Fruit fly (Drosophila melanogaster): Measurements from ENCODE around the gene Oatp26F.

Oatp26F gene

DNA sequence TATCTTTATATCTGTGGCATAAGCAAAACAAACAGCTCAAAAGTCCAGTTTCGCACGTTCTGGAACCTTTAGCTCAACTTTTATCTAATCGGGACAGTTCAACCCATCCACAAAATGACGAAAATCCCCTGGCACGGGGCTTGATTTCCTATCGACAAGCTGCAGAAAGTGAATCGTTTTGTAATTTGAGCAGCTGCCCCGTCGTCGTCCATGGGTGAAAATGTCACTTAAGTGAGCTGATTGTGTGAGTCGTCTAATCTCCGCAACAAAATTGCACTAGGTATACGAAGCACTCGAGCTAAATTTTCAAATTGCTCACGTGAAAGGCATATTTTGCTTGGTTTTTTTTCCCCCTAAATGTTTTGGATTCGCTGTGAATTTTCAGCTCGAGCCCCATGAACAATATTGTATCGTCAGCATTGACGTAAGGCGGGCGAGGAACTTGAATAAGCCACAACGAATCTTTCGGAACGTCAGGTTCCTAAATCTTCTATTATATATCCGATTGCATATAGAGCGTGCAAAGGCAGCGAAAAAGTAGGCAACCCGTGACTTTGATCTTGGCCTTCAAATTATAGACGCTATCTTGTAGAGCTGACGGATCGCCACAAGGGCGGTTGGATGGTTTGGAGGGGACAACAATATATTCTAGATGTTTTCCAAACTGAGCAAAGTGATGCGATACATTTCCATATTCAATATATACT, 17.8 kb downstream of the Oatp26F start:
- peak; percentile 81 for TF ChIP-seq kay (GFP tag; ENCODE audit: borderline replicate concordance)
- TF ChIP-seq Mnt (GFP tag; optimal IDR thresholded peaks at IDR 0.05): peak; percentile 71
- TF ChIP-seq Crg-1 (GFP tag; optimal IDR thresholded peaks at IDR 0.05): no peak
- TF ChIP-seq ovo (GFP tag; optimal IDR thresholded peaks at IDR 0.05): no peak
- peak; percentile 32 for TF ChIP-seq CG12768 (GFP tag; optimal IDR thresholded peaks at IDR 0.05)
- no peak for TF ChIP-seq cnc (optimal IDR thresholded peaks at IDR 0.05)
- TF ChIP-seq tj (GFP tag; optimal IDR thresholded peaks at IDR 0.05): peak; percentile 89
- peak; percentile 55 for TF ChIP-seq cic (GFP tag; optimal IDR thresholded peaks at IDR 0.05)

DNA sequence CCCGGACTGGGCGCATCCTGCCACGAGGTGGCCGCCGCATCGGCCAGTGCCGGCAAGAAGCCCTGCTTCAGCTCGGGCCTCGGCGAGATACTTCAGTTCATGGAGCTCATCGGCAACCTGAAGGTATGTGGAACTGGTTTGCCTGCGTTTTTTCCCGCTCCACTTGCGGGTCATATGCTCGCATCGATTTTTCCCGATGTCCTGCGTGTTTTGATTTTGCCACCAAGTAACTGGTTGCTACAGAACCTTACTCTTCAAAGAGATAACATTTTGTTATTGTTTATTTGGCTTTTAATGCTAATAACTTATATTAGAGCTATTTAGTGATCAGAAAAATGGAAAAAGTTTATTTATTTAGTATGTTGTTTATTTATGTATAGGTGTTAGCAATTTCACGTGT, 19.1 kb downstream of the Oatp26F start:
- no peak for TF ChIP-seq Crg-1 (GFP tag; optimal IDR thresholded peaks at IDR 0.05)
- TF ChIP-seq CG33017 (tag; optimal IDR thresholded peaks at IDR 0.05): no peak
- no peak for TF ChIP-seq kay (GFP tag; ENCODE audit: borderline replicate concordance)
- no peak for TF ChIP-seq Mnt (GFP tag; optimal IDR thresholded peaks at IDR 0.05)
- TF ChIP-seq bab1 (GFP tag; optimal IDR thresholded peaks at IDR 0.05): no peak
- TF ChIP-seq CG12768 (GFP tag; optimal IDR thresholded peaks at IDR 0.05): no peak
- TF ChIP-seq CG11617 (GFP tag; optimal IDR thresholded peaks at IDR 0.05): no peak
- no peak for TF ChIP-seq CG1620 (GFP tag; optimal IDR thresholded peaks at IDR 0.05)
- no peak for TF ChIP-seq Hr96 (GFP tag; optimal IDR thresholded peaks at IDR 0.05)
- TF ChIP-seq CG5204 (GFP tag; optimal IDR thresholded peaks at IDR 0.05): no peak
- TF ChIP-seq cic (GFP tag; optimal IDR thresholded peaks at IDR 0.05): no peak
- TF ChIP-seq pad (GFP tag; optimal IDR thresholded peaks at IDR 0.05): no peak
- no peak for TF ChIP-seq ovo (GFP tag; optimal IDR thresholded peaks at IDR 0.05)
- no peak for TF ChIP-seq toe (GFP tag; optimal IDR thresholded peaks at IDR 0.05)
- TF ChIP-seq tj (GFP tag; optimal IDR thresholded peaks at IDR 0.05): no peak
- TF ChIP-seq cnc (optimal IDR thresholded peaks at IDR 0.05): no peak
- TF ChIP-seq CG14711 (tag; optimal IDR thresholded peaks at IDR 0.05): no peak
- TF ChIP-seq Clk (GFP tag; optimal IDR thresholded peaks at IDR 0.05): no peak
- no peak for TF ChIP-seq CG7045 (GFP tag; optimal IDR thresholded peaks at IDR 0.05)

DNA sequence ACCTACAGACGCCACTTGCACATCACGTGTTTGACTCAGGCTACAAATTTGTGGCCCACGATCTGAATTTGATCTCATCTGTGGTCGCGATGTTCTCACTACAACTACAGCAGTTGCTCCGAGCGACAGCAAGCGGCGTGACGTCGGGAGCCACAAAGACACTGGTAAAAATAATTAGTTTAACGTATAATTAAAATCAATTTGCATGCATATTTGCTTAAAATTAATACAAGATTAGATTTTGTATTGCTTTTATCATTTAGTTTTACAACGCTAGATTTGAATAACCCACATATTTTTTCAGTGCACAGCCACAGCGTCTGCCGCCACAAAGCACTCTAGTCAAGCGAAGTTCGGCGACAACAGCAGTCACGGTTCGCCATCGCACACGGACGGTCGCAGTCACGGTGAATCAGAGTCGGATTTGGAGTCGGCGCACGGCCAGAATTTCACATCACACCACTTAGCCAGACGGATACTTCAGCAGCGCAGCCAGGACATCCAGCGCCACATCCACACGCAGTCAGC, 19.7 kb downstream of the Oatp26F start:
- TF ChIP-seq CG7045 (GFP tag; optimal IDR thresholded peaks at IDR 0.05): peak; percentile 100
- TF ChIP-seq CG14711 (tag; optimal IDR thresholded peaks at IDR 0.05): peak; percentile 100
- peak; percentile 100 for TF ChIP-seq kay (GFP tag; ENCODE audit: borderline replicate concordance)
- peak; percentile 100 for TF ChIP-seq CG5204 (GFP tag; optimal IDR thresholded peaks at IDR 0.05)
- TF ChIP-seq Crg-1 (GFP tag; optimal IDR thresholded peaks at IDR 0.05): peak; percentile 100
- TF ChIP-seq CG12768 (GFP tag; optimal IDR thresholded peaks at IDR 0.05): peak; percentile 100
- TF ChIP-seq tj (GFP tag; optimal IDR thresholded peaks at IDR 0.05): peak; percentile 100
- peak; percentile 98 for TF ChIP-seq pad (GFP tag; optimal IDR thresholded peaks at IDR 0.05)
- TF ChIP-seq CG33017 (tag; optimal IDR thresholded peaks at IDR 0.05): peak; percentile 100
- peak; percentile 100 for TF ChIP-seq CG7101 (tag; optimal IDR thresholded peaks at IDR 0.05)
- TF ChIP-seq cic (GFP tag; optimal IDR thresholded peaks at IDR 0.05): peak; percentile 100
- peak; percentile 100 for TF ChIP-seq Hr96 (GFP tag; optimal IDR thresholded peaks at IDR 0.05)
- peak in 1 of 2 experiments; percentile 42 for TF ChIP-seq cnc (optimal IDR thresholded peaks at IDR 0.05)
- TF ChIP-seq toe (GFP tag; optimal IDR thresholded peaks at IDR 0.05): peak; percentile 100
- TF ChIP-seq Mnt (GFP tag; optimal IDR thresholded peaks at IDR 0.05): peak; percentile 100
- peak; percentile 100 for TF ChIP-seq Clk (GFP tag; optimal IDR thresholded peaks at IDR 0.05)
- TF ChIP-seq ovo (GFP tag; optimal IDR thresholded peaks at IDR 0.05): peak; percentile 100
- TF ChIP-seq bab1 (GFP tag; optimal IDR thresholded peaks at IDR 0.05): peak; percentile 100
- peak; percentile 100 for TF ChIP-seq CG11617 (GFP tag; optimal IDR thresholded peaks at IDR 0.05)
- TF ChIP-seq CG1620 (GFP tag; optimal IDR thresholded peaks at IDR 0.05): peak; percentile 100

DNA sequence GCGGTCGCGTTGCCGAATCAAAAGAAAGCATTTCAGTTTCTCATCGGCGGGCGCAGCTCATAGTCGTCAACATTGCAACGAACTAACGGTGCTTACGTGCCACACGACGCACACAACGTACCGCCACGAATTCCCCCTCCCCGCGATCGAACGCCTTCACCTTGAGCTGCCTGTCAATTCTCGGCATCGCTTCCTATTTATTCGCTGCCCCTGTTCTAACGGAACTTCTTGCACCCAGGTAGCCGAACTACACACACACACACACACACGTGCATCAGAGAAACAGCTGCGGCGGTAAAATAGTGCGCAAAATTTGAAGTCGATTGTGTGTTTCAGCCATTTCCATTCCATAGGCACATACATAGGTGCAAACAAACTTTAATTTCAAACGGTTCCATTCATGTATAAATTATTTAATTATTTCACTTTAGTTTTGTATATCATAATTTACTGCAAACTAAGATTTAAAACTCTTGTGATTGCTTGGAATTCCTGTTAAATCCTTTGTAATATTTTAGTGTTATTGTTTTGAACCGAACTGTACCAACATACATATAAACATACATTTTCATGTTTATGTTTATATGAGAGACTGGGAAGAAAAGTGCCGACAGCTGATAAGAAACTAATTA, 20.7 kb downstream of the Oatp26F start:
- no peak for TF ChIP-seq CG11617 (GFP tag; optimal IDR thresholded peaks at IDR 0.05)
- no peak for TF ChIP-seq CG33017 (tag; optimal IDR thresholded peaks at IDR 0.05)
- TF ChIP-seq ovo (GFP tag; optimal IDR thresholded peaks at IDR 0.05): peak; percentile 80

DNA sequence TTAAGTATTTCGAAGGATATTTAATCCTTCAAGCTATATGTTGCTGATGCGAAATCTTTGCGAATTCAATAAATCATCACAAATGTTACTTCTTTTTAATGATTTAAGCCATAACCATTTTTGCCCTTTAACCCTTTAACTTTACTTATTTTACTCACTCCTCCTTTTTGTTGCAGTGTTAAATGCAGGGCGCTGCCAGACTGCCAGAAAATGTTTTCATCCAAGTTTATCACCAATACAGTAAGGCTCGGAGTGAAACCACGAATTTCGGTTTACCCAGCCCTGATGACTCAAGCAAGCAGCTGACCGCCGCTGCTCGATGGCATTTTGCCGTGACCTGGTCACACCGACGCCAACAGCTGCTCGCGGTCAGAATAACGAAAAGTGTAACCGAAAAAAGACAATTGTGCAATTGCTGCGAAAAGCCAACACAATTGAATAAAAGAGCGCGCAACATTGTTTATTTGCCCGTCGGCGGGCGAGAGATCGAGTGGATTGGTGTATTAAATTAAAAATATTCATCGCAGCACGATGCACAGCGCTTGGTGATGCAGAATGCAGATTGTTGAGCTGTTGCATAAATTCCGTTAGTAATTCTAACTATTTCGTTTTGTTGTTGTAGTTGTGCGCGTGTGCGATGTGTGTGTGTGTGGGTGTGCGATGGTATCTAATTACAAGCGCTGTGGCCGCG, 21.4 kb downstream of the Oatp26F start, which contains the start of gene CG11050:
TSS of gene CG11050 (plus strand) at position 329 of the 691 bp plus-strand sequence.
- TF ChIP-seq ovo (GFP tag; optimal IDR thresholded peaks at IDR 0.05) (peak; percentile 63), Crg-1 (GFP tag; optimal IDR thresholded peaks at IDR 0.05) (peak; percentile 60), Hr96 (GFP tag; optimal IDR thresholded peaks at IDR 0.05) (peak; percentile 33), CG11617 (GFP tag; optimal IDR thresholded peaks at IDR 0.05) (peak; percentile 19), CG7101 (tag; optimal IDR thresholded peaks at IDR 0.05) (peak; percentile 50), kay (GFP tag; ENCODE audit: borderline replicate concordance) (peak; percentile 100), CG12768 (GFP tag; optimal IDR thresholded peaks at IDR 0.05) (no peak), CG33017 (tag; optimal IDR thresholded peaks at IDR 0.05) (peak; percentile 6), Mnt (GFP tag; optimal IDR thresholded peaks at IDR 0.05) (peak; percentile 77), tj (GFP tag; optimal IDR thresholded peaks at IDR 0.05) (peak; percentile 67), CG5204 (GFP tag; optimal IDR thresholded peaks at IDR 0.05) (peak; percentile 13), CG7045 (GFP tag; optimal IDR thresholded peaks at IDR 0.05) (peak; percentile 65), cnc (optimal IDR thresholded peaks at IDR 0.05) (no peak), cic (GFP tag; optimal IDR thresholded peaks at IDR 0.05) (peak; percentile 66), CG14711 (tag; optimal IDR thresholded peaks at IDR 0.05) (peak; percentile 28), pad (GFP tag; optimal IDR thresholded peaks at IDR 0.05) (peak; percentile 3), toe (GFP tag; optimal IDR thresholded peaks at IDR 0.05) (peak; percentile 10), CG1620 (GFP tag; optimal IDR thresholded peaks at IDR 0.05) (peak; percentile 68), Clk (GFP tag; optimal IDR thresholded peaks at IDR 0.05) (peak; percentile 27), bab1 (GFP tag; optimal IDR thresholded peaks at IDR 0.05) (peak; percentile 90)

All from whole organism, adult.